Fruit fly (Drosophila melanogaster) whole organism, embryonic: Measurements from ENCODE around the gene fmt.

ENCODE experiments used
- CG12219 ChIP-seq: fragments of 200-800 bp; sonication (Bioruptor generic); optimal IDR thresholded peaks from 3 replicates; lab custom pipeline; 2018; ENCODE audit warnings: missing biosample characterization, mild to moderate bottlenecking, missing genetic modification characterization
- CG12299 ChIP-seq: fragments of 200-800 bp; sonication (Bioruptor generic); optimal IDR thresholded peaks from 2 replicates; lab custom pipeline; 2018; ENCODE audit warnings: missing biosample characterization, mild to moderate bottlenecking, missing genetic modification characterization
- CG1233 ChIP-seq: fragments of 200-800 bp; sonication (Bioruptor generic); optimal IDR thresholded peaks from 4 replicates; lab custom pipeline; 2018; ENCODE audit warnings: missing biosample characterization, mild to moderate bottlenecking, missing genetic modification characterization
- CG12769 ChIP-seq: fragments of 200-800 bp; sonication (Bioruptor generic); optimal IDR thresholded peaks from 2 replicates; lab custom pipeline; 2019; ENCODE audit warnings: missing biosample characterization, mild to moderate bottlenecking, missing genetic modification characterization, moderate library complexity
- CG15514 ChIP-seq: fragments of 200-800 bp; sonication (Bioruptor generic); optimal IDR thresholded peaks from 3 replicates; lab custom pipeline; 2017; ENCODE audit warnings: missing biosample characterization, missing genetic modification characterization, mild to moderate bottlenecking, moderate library complexity, missing genetic modification reagents
- CG15696 ChIP-seq: fragments of 200-800 bp; sonication (Bioruptor generic); optimal IDR thresholded peaks from 2 replicates; lab custom pipeline; 2019; ENCODE audit warnings: missing biosample characterization, mild to moderate bottlenecking, missing genetic modification characterization, moderate library complexity
- CG16815 ChIP-seq: fragments of 200-800 bp; sonication (Bioruptor generic); optimal IDR thresholded peaks from 3 replicates; lab custom pipeline; 2017; ENCODE audit warnings: missing biosample characterization, mild to moderate bottlenecking, missing genetic modification characterization
- CG17802 ChIP-seq: fragments of 200-800 bp; sonication (Bioruptor generic); optimal IDR thresholded peaks from 2 replicates; lab custom pipeline; 2018; ENCODE audit warnings: missing biosample characterization, mild to moderate bottlenecking, missing genetic modification characterization, moderate library complexity
- CG1792 ChIP-seq: fragments of 200-800 bp; sonication (Bioruptor generic); optimal IDR thresholded peaks from 2 replicates; lab custom pipeline; 2016; ENCODE audit warnings: missing biosample characterization, missing genetic modification characterization
- CG18764 ChIP-seq: fragments of 200-800 bp; sonication (Bioruptor generic); optimal IDR thresholded peaks from 3 replicates; lab custom pipeline; 2016; ENCODE audit warnings: missing biosample characterization, missing genetic modification characterization
- CG2116 ChIP-seq: fragments of 200-800 bp; sonication (Bioruptor generic); optimal IDR thresholded peaks from 3 replicates; lab custom pipeline; 2018; ENCODE audit warnings: missing biosample characterization, mild to moderate bottlenecking, missing genetic modification characterization
- CG31388 ChIP-seq: fragments of 200-800 bp; sonication (Bioruptor generic); optimal IDR thresholded peaks from 2 replicates; lab custom pipeline; 2016; ENCODE audit warnings: missing biosample characterization, missing genetic modification characterization
- CG33557 ChIP-seq: fragments of 200-800 bp; sonication (Bioruptor generic); optimal IDR thresholded peaks from 2 replicates; lab custom pipeline; 2019; ENCODE audit warnings: missing biosample characterization, mild to moderate bottlenecking, missing genetic modification characterization, moderate library complexity
- CG3407 ChIP-seq: fragments of 200-800 bp; sonication (Bioruptor generic); optimal IDR thresholded peaks from 2 replicates; lab custom pipeline; 2018; ENCODE audit warnings: missing biosample characterization, mild to moderate bottlenecking, missing genetic modification characterization
- CG34376 ChIP-seq: fragments of 200-800 bp; sonication (Bioruptor generic); optimal IDR thresholded peaks from 2 replicates; lab custom pipeline; 2018; ENCODE audit warnings: missing biosample characterization, mild to moderate bottlenecking, missing genetic modification characterization
- CG6175 ChIP-seq: fragments of 200-800 bp; sonication (Bioruptor generic); IDR thresholded peaks from 3 replicates; pipeline ENCODE4 v1.3.6; 2022; ENCODE audit warnings: missing biosample characterization, missing genetic modification characterization
- CG6654 ChIP-seq: fragments of 200-800 bp; sonication (Bioruptor generic); optimal IDR thresholded peaks from 2 replicates; lab custom pipeline; 2017; ENCODE audit warnings: missing biosample characterization, mild to moderate bottlenecking, missing genetic modification characterization
- CG7987 ChIP-seq: fragments of 200-800 bp; sonication (Bioruptor generic); optimal IDR thresholded peaks from 2 replicates; lab custom pipeline; 2018; ENCODE audit warnings: missing biosample characterization, mild to moderate bottlenecking, missing genetic modification characterization, moderate library complexity
- CG8478 ChIP-seq: fragments of >200 bp; optimal IDR thresholded peaks from 2 replicates; lab custom pipeline; 2018
- Chrac-16 ChIP-seq: fragments of 200-800 bp; sonication (Bioruptor generic); optimal IDR thresholded peaks from 3 replicates; lab custom pipeline; 2016; ENCODE audit warnings: missing biosample characterization, missing genetic modification characterization
- CrebB ChIP-seq: fragments of 200-800 bp; sonication (Bioruptor generic); optimal IDR thresholded peaks from 3 replicates; lab custom pipeline; 2018; ENCODE audit warnings: missing biosample characterization, mild to moderate bottlenecking, missing genetic modification characterization
- Dip2 ChIP-seq: fragments of 200-800 bp; sonication (Bioruptor generic); IDR thresholded peaks from 2 replicates; pipeline ENCODE4 v1.3.6; 2022; ENCODE audit warnings: missing biosample characterization, missing genetic modification characterization
- E2f1 ChIP-seq: fragments of 200-800 bp; sonication (Bioruptor generic); IDR thresholded peaks from 2 replicates; pipeline ENCODE4 v1.3.6; 2022; ENCODE audit warnings: missing biosample characterization, missing genetic modification characterization
- Fer1 ChIP-seq: fragments of 200-800 bp; sonication (Bioruptor generic); optimal IDR thresholded peaks from 2 replicates; lab custom pipeline; 2017; ENCODE audit warnings: missing biosample characterization, mild to moderate bottlenecking, missing genetic modification characterization
- HHEX ChIP-seq: fragments of 200-800 bp; sonication (Bioruptor generic); optimal IDR thresholded peaks from 3 replicates; lab custom pipeline; 2017; ENCODE audit warnings: missing biosample characterization, mild to moderate bottlenecking, missing genetic modification characterization, missing genetic modification reagents
- Lhr ChIP-seq: fragments of 200-800 bp; sonication (Bioruptor generic); optimal IDR thresholded peaks from 3 replicates; lab custom pipeline; 2017; ENCODE audit warnings: mild to moderate bottlenecking, missing biosample characterization, missing genetic modification reagents, missing genetic modification characterization
- Lim3 ChIP-seq: fragments of 200-800 bp; sonication (Bioruptor generic); IDR thresholded peaks from 2 replicates; pipeline ENCODE4 v1.3.6; 2022; ENCODE audit warnings: missing biosample characterization, missing genetic modification characterization
- Lpt ChIP-seq: fragments of >200 bp; optimal IDR thresholded peaks from 2 replicates; lab custom pipeline; 2018; ENCODE audit warnings: missing biosample characterization, missing genetic modification characterization
- Max ChIP-seq: fragments of 200-800 bp; sonication (Bioruptor generic); optimal IDR thresholded peaks from 2 replicates; lab custom pipeline; 2016; ENCODE audit warnings: missing biosample characterization, mild to moderate bottlenecking, missing genetic modification characterization
- Meics ChIP-seq: fragments of 200-800 bp; sonication (Bioruptor generic); optimal IDR thresholded peaks from 2 replicates; lab custom pipeline; 2017; ENCODE audit warnings: missing biosample characterization, mild to moderate bottlenecking, missing genetic modification characterization
- Nf-YC ChIP-seq: fragments of 200-800 bp; optimal IDR thresholded peaks from 3 replicates; lab custom pipeline; 2019; ENCODE audit warnings: missing biosample characterization, mild to moderate bottlenecking, missing genetic modification characterization, moderate library complexity
- Rx ChIP-seq: fragments of 200-800 bp; sonication (Bioruptor generic); IDR thresholded peaks from 2 replicates; pipeline ENCODE4 v1.3.6; 2022; ENCODE audit warnings: missing biosample characterization, missing genetic modification characterization
- Sin3A ChIP-seq: fragments of >200 bp; optimal IDR thresholded peaks from 2 replicates; lab custom pipeline; 2018
- ac ChIP-seq: fragments of 200-800 bp; sonication (Bioruptor generic); optimal IDR thresholded peaks from 3 replicates; lab custom pipeline; 2017; ENCODE audit warnings: missing biosample characterization, mild to moderate bottlenecking, missing genetic modification characterization
- ash1 ChIP-seq: fragments of 200-800 bp; sonication (Bioruptor generic); optimal IDR thresholded peaks from 2 replicates; lab custom pipeline; 2018; ENCODE audit warnings: missing biosample characterization, mild to moderate bottlenecking, missing genetic modification characterization
- bowl ChIP-seq: fragments of 200-800 bp; sonication (Bioruptor generic); IDR thresholded peaks from 2 replicates; pipeline ENCODE4 v1.3.6; 2022; ENCODE audit warnings: missing biosample characterization, missing genetic modification characterization
- cas ChIP-seq: fragments of 200-800 bp; sonication (Bioruptor generic); IDR thresholded peaks from 2 replicates; pipeline ENCODE4 v1.3.6; 2022; ENCODE audit warnings: missing biosample characterization, missing genetic modification characterization
- chm ChIP-seq: fragments of 200-800 bp; sonication (Bioruptor generic); IDR thresholded peaks from 2 replicates; pipeline ENCODE4 v1.3.6; 2022; ENCODE audit warnings: missing biosample characterization, missing genetic modification characterization
- ci ChIP-seq: fragments of 200-800 bp; sonication (Bioruptor generic); IDR thresholded peaks from 3 replicates; pipeline ENCODE4 v1.3.6; 2022; ENCODE audit warnings: missing biosample characterization, missing genetic modification characterization
- crp ChIP-seq, 2 experiments: fragments of 200-800 bp; sonication (Bioruptor generic); optimal IDR thresholded peaks; 2 replicates in 1 of 2; 3 replicates in 1 of 2; lab custom pipeline; 2017; ENCODE audit warnings: missing biosample characterization in 2 of 2, missing genetic modification characterization in 2 of 2, mild to moderate bottlenecking in 1 of 2, moderate library complexity in 1 of 2
- dpn ChIP-seq, 2 experiments: fragments of 200-800 bp; sonication (Bioruptor generic); optimal IDR thresholded peaks; 3 replicates each; lab custom pipeline; 2016; ENCODE audit warnings: missing biosample characterization in 2 of 2, missing genetic modification characterization in 2 of 2
- ken ChIP-seq: fragments of 200-800 bp; sonication (Bioruptor generic); IDR thresholded peaks from 3 replicates; pipeline ENCODE4 v1.3.6; 2022; ENCODE audit warnings: missing biosample characterization, missing genetic modification characterization
- otp ChIP-seq: fragments of 200-800 bp; sonication (Bioruptor generic); IDR thresholded peaks from 3 replicates; pipeline ENCODE4, ENCODE4 v1.3.6; 2022; ENCODE audit warnings: missing biosample characterization, missing genetic modification characterization
- pfk ChIP-seq: fragments of 200-800 bp; sonication (Bioruptor generic); optimal IDR thresholded peaks from 2 replicates; lab custom pipeline; 2018; ENCODE audit warnings: missing biosample characterization, mild to moderate bottlenecking, missing genetic modification characterization, moderate library complexity
- prd ChIP-seq, 3 experiments: fragments of >200 bp in 2 of 3; fragments of 200-800 bp in 1 of 3; sonication (Bioruptor generic) in 1 of 3; optimal IDR thresholded peaks in 2 of 3; IDR thresholded peaks in 1 of 3; 2 replicates in 2 of 3; 3 replicates in 1 of 3; pipeline versions ENCODE4 v1.3.6 to Lab custom; 2017 to 2022; ENCODE audit warnings: missing biosample characterization in 1 of 3, missing genetic modification characterization in 1 of 3
- ranshi ChIP-seq: fragments of 200-800 bp; sonication (Bioruptor generic); IDR thresholded peaks from 2 replicates; pipeline ENCODE4 v1.3.6; 2022; ENCODE audit warnings: missing biosample characterization, missing genetic modification characterization
- sim ChIP-seq: fragments of 200-800 bp; sonication (Bioruptor generic); IDR thresholded peaks from 2 replicates; pipeline ENCODE4 v1.3.6; 2022; ENCODE audit warnings: missing biosample characterization, missing genetic modification characterization
- slbo ChIP-seq: fragments of 200-800 bp; sonication (Bioruptor generic); IDR thresholded peaks from 2 replicates; pipeline ENCODE4 v1.3.6; 2022; ENCODE audit warnings: missing biosample characterization, missing genetic modification characterization
- trem ChIP-seq: fragments of 200-800 bp; optimal IDR thresholded peaks from 3 replicates; lab custom pipeline; 2019; ENCODE audit warnings: missing biosample characterization, mild to moderate bottlenecking, missing genetic modification characterization, moderate library complexity

fmt gene

dm6 chr3L:6215976-6216786, 42.5 kb upstream of the fmt start (continued):
- TF ChIP-seq Rx (GFP tag; lab: Robert Waterston, UW) (no peak), CG8478 (lab: Kevin White, UChicago) (no peak), CG3407 (GFP tag; lab: Kevin White, UChicago) (no peak), Chrac-16 (GFP tag; lab: Kevin White, UChicago) (no peak), Fer1 (GFP tag; lab: Kevin White, UChicago) (no peak), Lim3 (GFP tag; lab: Robert Waterston, UW) (no peak), ranshi (GFP tag; lab: Robert Waterston, UW) (no peak), CG15514 (GFP tag; lab: Kevin White, UChicago) (peak; percentile 56), Nf-YC (tag; lab: Kevin White, UChicago) (no peak), CG15696 (peak; percentile 93), CG17802 (no peak), CG7987 (GFP tag; lab: Kevin White, UChicago) (peak; percentile 81), pfk (GFP tag; lab: Kevin White, UChicago) (peak; percentile 67), CG1792 (GFP tag; lab: Kevin White, UChicago) (no peak), cas (GFP tag; lab: Robert Waterston, UW) (no peak), chm (no peak), slbo (no peak), HHEX (no peak), CG6175 (GFP tag; lab: Robert Waterston, UW) (peak; percentile 56; the same call in 2 of the 3 replicates), bowl (GFP tag; lab: Robert Waterston, UW) (no peak), CG16815 (no peak), CG33557 (GFP tag; lab: Kevin White, UChicago) (peak; percentile 47), CG12299 (tag; lab: Kevin White, UChicago) (peak; percentile 65), Lpt (no peak), crp (GFP tag; optimal IDR thresholded peaks at IDR 0.05; lab: Kevin White, UChicago) (no peak), ci (GFP tag; lab: Robert Waterston, UW) (0 out of 3 replicates have a peak, but pooled peaks have one; percentile 55), CG12769 (tag; lab: Kevin White, UChicago) (no peak), otp (GFP tag; lab: Robert Waterston, UW) (0 out of 3 replicates have a peak, but pooled peaks have one; percentile 31), ac (GFP tag; lab: Kevin White, UChicago) (peak; percentile 60), CG12219 (GFP tag; lab: Kevin White, UChicago) (no peak), Max (GFP tag; lab: Kevin White, UChicago) (peak; percentile 23), ash1 (GFP tag; lab: Kevin White, UChicago) (no peak), ken (GFP tag; lab: Robert Waterston, UW) (0 out of 3 replicates have a peak, but pooled peaks have one; percentile 20), CrebB (tag; lab: Kevin White, UChicago) (peak; percentile 67), prd (optimal IDR thresholded peaks at IDR 0.05; lab: Kevin White, UChicago) (no peak), prd (GFP tag; IDR thresholded peaks at IDR 0.05; lab: Robert Waterston, UW) (no peak), Lhr (GFP tag; lab: Kevin White, UChicago) (no peak), CG34376 (peak; percentile 85), CG1233 (GFP tag; lab: Kevin White, UChicago) (peak; percentile 77), Sin3A (lab: Kevin White, UChicago) (no peak), sim (GFP tag; lab: Robert Waterston, UW) (no peak), dpn (GFP tag; optimal IDR thresholded peaks at IDR 0.05; lab: Kevin White, UChicago) (no peak), CG18764 (GFP tag; lab: Kevin White, UChicago) (peak; percentile 30), E2f1 (GFP tag; lab: Robert Waterston, UW) (no peak), Meics (GFP tag; lab: Kevin White, UChicago) (peak; percentile 53), CG2116 (GFP tag; lab: Kevin White, UChicago) (peak; percentile 18), CG31388 (GFP tag; lab: Kevin White, UChicago) (no peak), Dip2 (GFP tag; lab: Robert Waterston, UW) (no peak), CG6654 (GFP tag; lab: Kevin White, UChicago) (no peak), trem (peak; percentile 28)
